Fruit fly (Drosophila melanogaster): ENCODE measurements around the gene drpr.

drpr gene

DNA sequence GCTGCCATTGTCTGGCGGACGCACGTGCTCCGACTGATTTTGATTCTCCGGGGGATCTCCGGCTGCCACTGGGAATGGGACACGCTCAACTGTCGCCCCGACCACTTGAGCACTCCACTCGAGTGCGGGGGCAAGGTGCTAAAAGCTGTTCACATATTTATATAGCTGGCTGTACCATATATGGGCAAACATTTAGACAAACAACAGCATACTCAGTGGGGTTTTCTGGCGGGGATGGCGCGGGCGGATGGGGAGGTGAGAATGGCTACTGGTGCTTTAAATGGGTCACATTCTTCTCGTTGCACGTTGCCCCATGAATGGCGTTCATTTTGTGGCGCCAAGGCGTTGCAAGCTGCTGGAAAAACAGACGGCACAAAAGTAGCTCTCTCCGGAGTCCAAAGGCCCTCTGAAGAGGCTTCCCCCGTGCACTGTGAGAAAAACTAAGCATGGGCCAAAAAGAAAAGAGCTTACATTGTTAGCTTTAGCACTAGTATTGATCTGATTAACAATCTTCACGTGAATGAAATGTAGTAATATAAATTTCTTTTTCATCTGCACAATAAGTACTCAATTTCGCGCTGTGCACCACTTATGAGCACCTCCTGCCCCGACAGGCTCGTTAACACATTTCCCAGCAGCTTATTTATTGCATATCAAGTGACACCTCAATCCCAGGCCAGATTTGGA is 40.0 kb downstream of the drpr start (continued):
- TF ChIP-seq CG10669 (GFP tag; optimal IDR thresholded peaks at IDR 0.05) (peak; percentile 81), Ets96B (tag; optimal IDR thresholded peaks at IDR 0.05) (peak; percentile 81), CG8319 (GFP tag; optimal IDR thresholded peaks at IDR 0.05) (peak; percentile 60), Blimp-1 (GFP tag; optimal IDR thresholded peaks at IDR 0.05) (peak; percentile 20), net (GFP tag; optimal IDR thresholded peaks at IDR 0.05) (peak; percentile 70), CG4318 (GFP tag; optimal IDR thresholded peaks at IDR 0.05) (peak; percentile 64), Smox (GFP tag; optimal IDR thresholded peaks at IDR 0.05) (peak; percentile 44), CG34406 (GFP tag; optimal IDR thresholded peaks at IDR 0.05) (peak; percentile 51), pdm3 (GFP tag; optimal IDR thresholded peaks at IDR 0.05) (peak; percentile 66), salr (GFP tag; optimal IDR thresholded peaks at IDR 0.05) (peak; percentile 55 to 73), Sox14 (GFP tag; optimal IDR thresholded peaks at IDR 0.05) (peak; percentile 75), vri (GFP tag; optimal IDR thresholded peaks at IDR 0.05) (peak; percentile 22), topi (GFP tag; optimal IDR thresholded peaks at IDR 0.05) (peak; percentile 72), Hr4 (GFP tag; optimal IDR thresholded peaks at IDR 0.05) (peak; percentile 80), Lpt (GFP tag; optimal IDR thresholded peaks at IDR 0.05) (peak; percentile 39), cyc (GFP tag; optimal IDR thresholded peaks at IDR 0.05) (peak; percentile 78), OdsH (GFP tag; optimal IDR thresholded peaks at IDR 0.05) (peak; percentile 76), svp (GFP tag) (peak; percentile 78), Met (GFP tag; optimal IDR thresholded peaks at IDR 0.05) (peak; percentile 65), CG6792 (GFP tag; optimal IDR thresholded peaks at IDR 0.05) (peak; percentile 59), Eip93F (GFP tag; optimal IDR thresholded peaks at IDR 0.05) (no peak), Hr38 (GFP tag; optimal IDR thresholded peaks at IDR 0.05) (no peak), CG11902 (GFP tag; optimal IDR thresholded peaks at IDR 0.05) (peak; percentile 67)

- TF ChIP-seq topi (GFP tag; optimal IDR thresholded peaks at IDR 0.05) = no peak
- TF ChIP-seq Smox (GFP tag; optimal IDR thresholded peaks at IDR 0.05) = no peak
- TF ChIP-seq vri (GFP tag; optimal IDR thresholded peaks at IDR 0.05) = no peak
- TF ChIP-seq CG6163 (GFP tag; IDR thresholded peaks at IDR 0.05) = peak; percentile 44; the same call in 2 of the 3 replicates
- no peak for TF ChIP-seq CG7368 (GFP tag; optimal IDR thresholded peaks at IDR 0.05)
- no peak for TF ChIP-seq CG6854 (GFP tag; optimal IDR thresholded peaks at IDR 0.05)
- peak; percentile 46 for TF ChIP-seq CG1621 (tag; optimal IDR thresholded peaks at IDR 0.05)
- no peak for TF ChIP-seq Met (GFP tag; optimal IDR thresholded peaks at IDR 0.05)
- TF ChIP-seq CG34406 (GFP tag; optimal IDR thresholded peaks at IDR 0.05) = no peak
- peak; percentile 49 for TF ChIP-seq Eip78C (GFP tag)
- no peak for TF ChIP-seq Sox15 (GFP tag; optimal IDR thresholded peaks at IDR 0.05)
- TF ChIP-seq CG15336 (GFP tag; IDR thresholded peaks at IDR 0.05) = no peak
- no peak for TF ChIP-seq CG6808 (GFP tag; optimal IDR thresholded peaks at IDR 0.05)
- peak; percentile 34; the same call in 1 of the 3 replicates for TF ChIP-seq eg (GFP tag; IDR thresholded peaks at IDR 0.05)
- TF ChIP-seq acj6 (GFP tag; optimal IDR thresholded peaks at IDR 0.05) = no peak
- TF ChIP-seq CG32006 (GFP tag; optimal IDR thresholded peaks at IDR 0.05) = no peak
- TF ChIP-seq CG6276 (GFP tag; optimal IDR thresholded peaks at IDR 0.05) = no peak
- TF ChIP-seq Eip75B (GFP tag; optimal IDR thresholded peaks at IDR 0.05) = peak; percentile 11
- no peak for TF ChIP-seq Gug (GFP tag; IDR thresholded peaks at IDR 0.05)
- TF ChIP-seq CG11294 (GFP tag; IDR thresholded peaks at IDR 0.05) = no peak
- no peak for TF ChIP-seq net (GFP tag; optimal IDR thresholded peaks at IDR 0.05)
- peak; percentile 20 for TF ChIP-seq svp (GFP tag)
These were observed 42.3 kb downstream of the drpr start for dm6 chr3L:1688569-1688968.

DNA sequence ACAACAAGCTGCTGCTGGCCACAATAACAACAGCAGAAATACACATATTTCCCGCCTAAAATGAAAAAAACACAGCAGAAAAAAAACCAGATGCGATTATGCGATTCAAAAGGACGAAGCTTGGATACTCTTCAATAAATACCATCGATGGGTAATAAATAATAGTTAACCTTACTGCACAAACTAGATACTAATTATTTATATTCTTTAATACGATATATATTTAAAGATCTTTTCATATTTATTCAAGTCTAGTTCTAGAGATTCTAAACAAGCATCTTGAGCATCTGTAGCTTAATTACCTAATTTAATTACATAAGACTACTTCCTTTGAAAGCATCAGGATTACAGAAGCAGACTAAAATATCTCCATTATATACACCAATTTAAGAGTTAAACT is 42.7 kb downstream of the drpr start:
- no peak for TF ChIP-seq Eip93F (GFP tag; optimal IDR thresholded peaks at IDR 0.05)
- peak; percentile 61 for TF ChIP-seq CG15336 (GFP tag; IDR thresholded peaks at IDR 0.05)
- peak; percentile 14 for TF ChIP-seq CG10631 (GFP tag; optimal IDR thresholded peaks at IDR 0.05)
- TF ChIP-seq CG6808 (GFP tag; optimal IDR thresholded peaks at IDR 0.05) = peak; percentile 15
- peak in 1 of 2 experiments; percentile 19 for TF ChIP-seq salr (GFP tag; optimal IDR thresholded peaks at IDR 0.05)
- no peak for TF ChIP-seq esn (GFP tag; optimal IDR thresholded peaks at IDR 0.05)
- peak; percentile 72 for TF ChIP-seq Eip78C (GFP tag)
- TF ChIP-seq CG6276 (GFP tag; optimal IDR thresholded peaks at IDR 0.05) = peak; percentile 55
- peak; percentile 64 for TF ChIP-seq Hr4 (GFP tag; optimal IDR thresholded peaks at IDR 0.05)
- no peak for TF ChIP-seq CG1621 (tag; optimal IDR thresholded peaks at IDR 0.05)
- TF ChIP-seq CG4318 (GFP tag; optimal IDR thresholded peaks at IDR 0.05) = peak; percentile 39
- peak; percentile 58 for TF ChIP-seq CG8119 (GFP tag; IDR thresholded peaks at IDR 0.05)
- peak; percentile 8 for TF ChIP-seq OdsH (GFP tag; optimal IDR thresholded peaks at IDR 0.05)
- TF ChIP-seq Lpt (GFP tag; optimal IDR thresholded peaks at IDR 0.05) = peak; percentile 10
- no peak for TF ChIP-seq Sox102F (GFP tag; optimal IDR thresholded peaks at IDR 0.05)
- peak; percentile 81 for TF ChIP-seq CG32006 (GFP tag; optimal IDR thresholded peaks at IDR 0.05)
- peak; percentile 17 for TF ChIP-seq Ets96B (tag; optimal IDR thresholded peaks at IDR 0.05)
- TF ChIP-seq acj6 (GFP tag; optimal IDR thresholded peaks at IDR 0.05) = peak; percentile 23
